Fruit fly (Drosophila melanogaster): Measurements from ENCODE around the gene CycT.

CycT gene

dm6 chr3L:17532898-17533700 lies 24.5 kb downstream of the CycT start (continued):
- TF ChIP-seq sna (GFP tag; IDR thresholded peaks at IDR 0.05; ENCODE audit: partially characterized antibody) (peak; percentile 41), Kr (GFP tag; optimal IDR thresholded peaks at IDR 0.05) (no peak), CG8359 (GFP tag; optimal IDR thresholded peaks at IDR 0.05; ENCODE audit: borderline replicate concordance) (no peak), nom (GFP tag; optimal IDR thresholded peaks at IDR 0.05) (peak; percentile 51), CG7745 (tag; optimal IDR thresholded peaks at IDR 0.05) (no peak), CG17829 (tag; optimal IDR thresholded peaks at IDR 0.05) (peak; percentile 30), CG18476 (GFP tag; optimal IDR thresholded peaks at IDR 0.05) (no peak), onecut (GFP tag; IDR thresholded peaks at IDR 0.05) (no peak), CG15479 (GFP tag; optimal IDR thresholded peaks at IDR 0.05) (peak; percentile 38), CG17612 (GFP tag; IDR thresholded peaks at IDR 0.05) (no peak), CTCF (GFP tag; optimal IDR thresholded peaks at IDR 0.05) (no peak), jing (GFP tag; optimal IDR thresholded peaks at IDR 0.05) (no peak), prd (optimal IDR thresholded peaks at IDR 0.05) (no peak), prd (GFP tag; IDR thresholded peaks at IDR 0.05) (peak; percentile 45; the same call in 1 of the 3 replicates), ttk (GFP tag; IDR thresholded peaks at IDR 0.05) (no peak), CG4328 (GFP tag; optimal IDR thresholded peaks at IDR 0.05) (peak; percentile 21), CG1603 (tag; optimal IDR thresholded peaks at IDR 0.05) (peak; percentile 25), CG11085 (GFP tag; IDR thresholded peaks at IDR 0.05) (no peak), Opbp (GFP tag; IDR thresholded peaks at IDR 0.05; ENCODE audit: partially characterized antibody) (peak; percentile 71; the same call in 2 of the 3 replicates), CG32532 (GFP tag; IDR thresholded peaks at IDR 0.05) (peak; percentile 48; the same call in 1 of the 2 replicates), Asciz (GFP tag; optimal IDR thresholded peaks at IDR 0.05) (peak; percentile 16), pb (GFP tag; optimal IDR thresholded peaks at IDR 0.05) (no peak), Pdp1 (GFP tag; optimal IDR thresholded peaks at IDR 0.05) (peak; percentile 23 to 47), CG43689 (GFP tag; IDR thresholded peaks at IDR 0.05) (no peak), CG32767 (GFP tag; IDR thresholded peaks at IDR 0.05) (peak; percentile 14; the same call in 1 of the 2 replicates), CG12744 (GFP tag; optimal IDR thresholded peaks at IDR 0.05) (no peak), sug (tag; optimal IDR thresholded peaks at IDR 0.05) (peak; percentile 75), CG10267 (tag; optimal IDR thresholded peaks at IDR 0.05) (peak; percentile 75), sens (GFP tag) (peak; percentile 75), Taf1 (GFP tag; IDR thresholded peaks at IDR 0.05) (no peak), Bdp1 (GFP tag; optimal IDR thresholded peaks at IDR 0.05) (no peak), CG17385 (GFP tag; optimal IDR thresholded peaks at IDR 0.05) (peak; percentile 23), CG4617 (GFP tag; optimal IDR thresholded peaks at IDR 0.05; ENCODE audit: borderline replicate concordance) (peak; percentile 11), Nf-YA (GFP tag; IDR thresholded peaks at IDR 0.05) (0 out of 2 replicates have a peak, but pooled peaks have one; percentile 34), CG8924 (tag; optimal IDR thresholded peaks at IDR 0.05) (peak; percentile 37), ewg (GFP tag; optimal IDR thresholded peaks at IDR 0.05) (peak; percentile 12), CG17186 (GFP tag; optimal IDR thresholded peaks at IDR 0.05) (no peak), CG1832 (GFP tag; optimal IDR thresholded peaks at IDR 0.05) (peak; percentile 93), ara (GFP tag; IDR thresholded peaks at IDR 0.05) (0 out of 2 replicates have a peak, but pooled peaks have one; percentile 35), BEAF-32 (GFP tag; optimal IDR thresholded peaks at IDR 0.05) (peak; percentile 31), CG7987 (GFP tag; optimal IDR thresholded peaks at IDR 0.05) (peak; percentile 51), CG10959 (GFP tag; IDR thresholded peaks at IDR 0.05) (no peak), slp2 (GFP tag; optimal IDR thresholded peaks at IDR 0.05) (no peak), HmgD (GFP tag; optimal IDR thresholded peaks at IDR 0.05) (no peak), sqz (GFP tag; optimal IDR thresholded peaks at IDR 0.05) (peak; percentile 17), otp (GFP tag; IDR thresholded peaks at IDR 0.05) (peak; percentile 44; the same call in 1 of the 3 replicates), eve (GFP tag; optimal IDR thresholded peaks at IDR 0.05) (peak in 1 of 2 experiments; percentile 83), CG14667 (GFP tag; IDR thresholded peaks at IDR 0.05) (no peak), Spps (tag; optimal IDR thresholded peaks at IDR 0.05) (no peak)
